Worm (Caenorhabditis elegans) whole organism, L4 larva: ENCODE results near the gene ucr-1.

ENCODE experiments used
- F26F4.8 ChIP-seq: fragments of 200-800 bp; sonication (Bioruptor generic); conservative IDR thresholded peaks from 2 replicates; pipeline ENCODE4 v1.3.6; 2022; ENCODE audit warnings: missing genetic modification characterization, missing compliant biosample characterization
- F44E2.7 ChIP-seq: fragments of 200-800 bp; sonication (Bioruptor generic); IDR thresholded peaks from 2 replicates; pipeline ENCODE4 v2.1.2; 2022; ENCODE audit warnings: missing genetic modification characterization, missing compliant biosample characterization
- R02D3.7 ChIP-seq: fragments of 150-350 bp; sonication (generic microtip); optimal IDR thresholded peaks from 3 replicates; lab custom pipeline; 2014; ENCODE audit warnings: missing biosample characterization, missing genetic modification characterization
- T20F7.1 ChIP-seq: fragments of 200-800 bp; sonication (Bioruptor generic); optimal IDR thresholded peaks from 2 replicates; lab custom pipeline; 2018; ENCODE audit warnings: mild to moderate bottlenecking, missing genetic modification characterization, missing compliant biosample characterization
- T26A8.4 ChIP-seq: fragments of 200-800 bp; sonication (Bioruptor generic); IDR thresholded peaks from 2 replicates; pipeline ENCODE4 v1.3.6; 2022; ENCODE audit warnings: missing genetic modification characterization, missing compliant biosample characterization
- Y48G9A.11 ChIP-seq: fragments of 200-800 bp; sonication (Bioruptor generic); IDR thresholded peaks from 2 replicates; pipeline ENCODE4 v1.3.6; 2022; ENCODE audit warnings: missing genetic modification reagents, missing genetic modification characterization, missing compliant biosample characterization
- Y5F2A.4 ChIP-seq: fragments of 200-800 bp; sonication (Bioruptor generic); optimal IDR thresholded peaks from 2 replicates; lab custom pipeline; 2018; ENCODE audit warnings: mild to moderate bottlenecking, missing genetic modification characterization, missing compliant biosample characterization
- Y75B8A.6 ChIP-seq: fragments of 200-800 bp; sonication (Bioruptor generic); IDR thresholded peaks from 2 replicates; pipeline ENCODE4 v1.3.6; 2022; ENCODE audit warnings: missing genetic modification reagents, missing genetic modification characterization, missing compliant biosample characterization
- ZK546.5 ChIP-seq, 2 experiments: sonication (generic microtip); optimal IDR thresholded peaks; 2 replicates each; lab custom pipeline; 2017; ENCODE audit warnings: missing biosample characterization in 2 of 2, missing genetic modification characterization in 2 of 2
- aha-1 ChIP-seq: fragments of 150-350 bp; peaks from one replicate; lab custom pipeline; 2014; ENCODE audit warnings: missing biosample characterization, missing genetic modification characterization
- ama-1 ChIP-seq: fragments of 150-350 bp; optimal IDR thresholded peaks from 2 replicates; lab custom pipeline; 2014; ENCODE audit warnings: inconsistent platforms, mixed read lengths
- arid-1 ChIP-seq: fragments of 200-800 bp; sonication (Bioruptor generic); conservative IDR thresholded peaks from 2 replicates; pipeline ENCODE4 v1.3.6; 2022; ENCODE audit warnings: missing genetic modification reagents, missing genetic modification characterization, missing compliant biosample characterization
- attf-4 ChIP-seq: sonication (generic microtip); optimal IDR thresholded peaks from 3 replicates; lab custom pipeline; 2017; ENCODE audit warnings: missing biosample characterization, missing genetic modification characterization
- ceh-28 ChIP-seq: fragments of 150-350 bp; optimal IDR thresholded peaks from 2 replicates; lab custom pipeline; 2014; ENCODE audit warnings: missing biosample characterization, missing genetic modification reagents, missing genetic modification characterization
- ceh-62 ChIP-seq: sonication (generic microtip); optimal IDR thresholded peaks from 2 replicates; lab custom pipeline; 2017; ENCODE audit warnings: missing biosample characterization, missing genetic modification characterization
- ceh-82 ChIP-seq: sonication (generic microtip); optimal IDR thresholded peaks from 2 replicates; lab custom pipeline; 2017; ENCODE audit warnings: missing biosample characterization, missing genetic modification characterization
- cey-2 ChIP-seq: sonication (generic microtip); optimal IDR thresholded peaks from 3 replicates; lab custom pipeline; 2017; ENCODE audit warnings: missing genetic modification characterization, mild to moderate bottlenecking, missing compliant biosample characterization, antibody characterized with exemption, borderline replicate concordance; ENCODE audit not compliant: insufficient read depth
- daf-16 ChIP-seq, 3 experiments: sonication (generic microtip); optimal IDR thresholded peaks; 2 replicates each; lab custom pipeline; 2016 to 2017; ENCODE audit warnings: missing genetic modification characterization in 3 of 3, missing genetic modification reagents in 3 of 3, mild to moderate bottlenecking in 2 of 3, missing compliant biosample characterization in 2 of 3, missing biosample characterization in 1 of 3, moderate library complexity in 1 of 3
- daf-8 ChIP-seq: fragments of 200-800 bp; sonication (Bioruptor generic); IDR thresholded peaks from 2 replicates; pipeline ENCODE4 v1.3.6; 2022; ENCODE audit warnings: missing genetic modification characterization, missing compliant biosample characterization
- duxl-1 ChIP-seq: sonication (generic microtip); optimal IDR thresholded peaks from 2 replicates; lab custom pipeline; 2016; ENCODE audit warnings: mild to moderate bottlenecking, missing genetic modification characterization, moderate library complexity, missing compliant biosample characterization; ENCODE audit not compliant: poor library complexity
- dve-1 ChIP-seq: sonication (generic microtip); optimal IDR thresholded peaks from 2 replicates; lab custom pipeline; 2017; ENCODE audit warnings: antibody characterized with exemption, mild to moderate bottlenecking, missing genetic modification characterization, missing compliant biosample characterization; ENCODE audit not compliant: insufficient read depth
- hlh-30 ChIP-seq: sonication (generic microtip); optimal IDR thresholded peaks from 2 replicates; lab custom pipeline; 2017; ENCODE audit warnings: antibody characterized with exemption, mild to moderate bottlenecking, missing genetic modification characterization, missing compliant biosample characterization; ENCODE audit not compliant: insufficient read depth
- lim-7 ChIP-seq: fragments of 200-800 bp; sonication (Bioruptor generic); IDR thresholded peaks from 2 replicates; pipeline ENCODE4 v1.3.6; 2022; ENCODE audit warnings: missing genetic modification characterization, missing compliant biosample characterization
- lin-1 ChIP-seq: fragments of 200-800 bp; sonication (Bioruptor generic); IDR thresholded peaks from 2 replicates; pipeline ENCODE4 v1.3.6; 2022; ENCODE audit warnings: missing genetic modification reagents, missing genetic modification characterization, missing compliant biosample characterization
- lin-29 ChIP-seq: fragments of 200-800 bp; sonication (Bioruptor generic); IDR thresholded peaks from 2 replicates; pipeline ENCODE4 v1.3.6; 2022; ENCODE audit warnings: missing genetic modification reagents, missing genetic modification characterization, missing compliant biosample characterization
- lin-38 ChIP-seq: fragments of 200-800 bp; sonication (Bioruptor generic); IDR thresholded peaks from 2 replicates; pipeline ENCODE4 v1.3.6; 2022; ENCODE audit warnings: missing genetic modification reagents, missing genetic modification characterization, missing compliant biosample characterization
- lin-39 ChIP-seq: fragments of 150-350 bp; optimal IDR thresholded peaks from 2 replicates; lab custom pipeline; 2014; ENCODE audit warnings: missing biosample characterization, missing genetic modification reagents, missing genetic modification characterization
- lsy-2 ChIP-seq, 2 experiments: fragments of 150-350 bp in 1 of 2; sonication (generic microtip) in 1 of 2; optimal IDR thresholded peaks; 2 replicates each; lab custom pipeline; 2014 to 2017; ENCODE audit warnings: missing biosample characterization in 2 of 2, missing genetic modification characterization in 2 of 2
- mdt-29 ChIP-seq: fragments of 200-800 bp; sonication (Bioruptor generic); IDR thresholded peaks from 2 replicates; pipeline ENCODE4 v1.3.6; 2022; ENCODE audit warnings: missing genetic modification reagents, missing genetic modification characterization, missing compliant biosample characterization
- mxl-2 ChIP-seq: fragments of 200-800 bp; sonication (Bioruptor generic); conservative IDR thresholded peaks from 2 replicates; pipeline ENCODE4 v1.3.6; 2022; ENCODE audit warnings: missing genetic modification reagents, missing genetic modification characterization, missing compliant biosample characterization
- nhr-10 ChIP-seq: fragments of 150-350 bp; optimal IDR thresholded peaks from 2 replicates; lab custom pipeline; 2014; ENCODE audit warnings: missing biosample characterization, missing genetic modification characterization
- nhr-11 ChIP-seq: fragments of 150-350 bp; optimal IDR thresholded peaks from 2 replicates; lab custom pipeline; 2014; ENCODE audit warnings: missing biosample characterization, missing genetic modification characterization
- nhr-28 ChIP-seq: fragments of 150-350 bp; optimal IDR thresholded peaks from 2 replicates; lab custom pipeline; 2014; ENCODE audit warnings: missing biosample characterization, missing genetic modification characterization
- nhr-42 ChIP-seq: fragments of 200-800 bp; sonication (Bioruptor generic); IDR thresholded peaks from 2 replicates; pipeline ENCODE4 v1.3.6; 2022; ENCODE audit warnings: missing genetic modification characterization, missing compliant biosample characterization
- nhr-6 ChIP-seq: fragments of 150-350 bp; optimal IDR thresholded peaks from 2 replicates; lab custom pipeline; 2014; ENCODE audit warnings: missing biosample characterization, missing genetic modification characterization
- nhr-77 ChIP-seq: fragments of 150-350 bp; optimal IDR thresholded peaks from 2 replicates; lab custom pipeline; 2014; ENCODE audit warnings: missing biosample characterization, missing genetic modification characterization
- php-3 ChIP-seq: fragments of 200-800 bp; sonication (Bioruptor generic); IDR thresholded peaks from 2 replicates; pipeline ENCODE4 v1.3.6; 2022; ENCODE audit warnings: missing genetic modification reagents, missing genetic modification characterization, missing compliant biosample characterization
- sdz-12 ChIP-seq: fragments of 200-800 bp; sonication (Bioruptor generic); optimal IDR thresholded peaks from 2 replicates; lab custom pipeline; 2018; ENCODE audit warnings: mild to moderate bottlenecking, missing genetic modification characterization, missing compliant biosample characterization
- set-16 ChIP-seq: fragments of 200-800 bp; sonication (Bioruptor generic); IDR thresholded peaks from 2 replicates; pipeline ENCODE4 v1.3.6; 2022; ENCODE audit warnings: missing genetic modification reagents, missing genetic modification characterization, missing compliant biosample characterization
- skn-1 ChIP-seq: fragments of 150-350 bp; optimal IDR thresholded peaks from 2 replicates; lab custom pipeline; 2014; ENCODE audit warnings: missing biosample characterization, missing genetic modification characterization
- snpc-1.2 ChIP-seq: fragments of 200-800 bp; sonication (Bioruptor generic); IDR thresholded peaks from 2 replicates; pipeline ENCODE4 v1.3.6; 2022; ENCODE audit warnings: missing genetic modification reagents, missing genetic modification characterization, missing compliant biosample characterization
- snpc-4 ChIP-seq: fragments of 150-350 bp; optimal IDR thresholded peaks from 2 replicates; lab custom pipeline; 2014; ENCODE audit warnings: missing biosample characterization, missing genetic modification characterization
- tra-1 ChIP-seq: fragments of 200-800 bp; sonication (Bioruptor generic); IDR thresholded peaks from 2 replicates; pipeline ENCODE4 v1.3.6; 2022; ENCODE audit warnings: missing genetic modification reagents, missing genetic modification characterization, missing compliant biosample characterization
- unc-62 ChIP-seq, 3 experiments: fragments of 150-350 bp in 1 of 3; sonication (generic microtip); optimal IDR thresholded peaks in 2 of 3; peaks in 1 of 3; 1 replicate in 1 of 3; 2 replicates in 2 of 3; lab custom pipeline; 2014 to 2017; ENCODE audit warnings: missing biosample characterization in 3 of 3, missing genetic modification characterization in 3 of 3, missing genetic modification reagents in 3 of 3, missing genotype in 1 of 3
- vab-7 ChIP-seq: fragments of 200-800 bp; sonication (Bioruptor generic); IDR thresholded peaks from 2 replicates; pipeline ENCODE4 v1.3.6; 2022; ENCODE audit warnings: missing genetic modification reagents, missing genetic modification characterization, missing compliant biosample characterization
- zfp-2 ChIP-seq: sonication (generic microtip); optimal IDR thresholded peaks from 2 replicates; lab custom pipeline; 2016; ENCODE audit warnings: mild to moderate bottlenecking, missing genetic modification characterization, missing compliant biosample characterization
- zfp-3 ChIP-seq: fragments of 200-800 bp; sonication (Bioruptor generic); conservative IDR thresholded peaks from 2 replicates; pipeline ENCODE4 v1.3.6; 2022; ENCODE audit warnings: missing genetic modification reagents, missing genetic modification characterization, missing compliant biosample characterization
- ztf-7 ChIP-seq: fragments of 150-350 bp; optimal IDR thresholded peaks from 2 replicates; lab custom pipeline; 2014; ENCODE audit warnings: missing biosample characterization, missing genetic modification characterization

The ucr-1 gene

DNA sequence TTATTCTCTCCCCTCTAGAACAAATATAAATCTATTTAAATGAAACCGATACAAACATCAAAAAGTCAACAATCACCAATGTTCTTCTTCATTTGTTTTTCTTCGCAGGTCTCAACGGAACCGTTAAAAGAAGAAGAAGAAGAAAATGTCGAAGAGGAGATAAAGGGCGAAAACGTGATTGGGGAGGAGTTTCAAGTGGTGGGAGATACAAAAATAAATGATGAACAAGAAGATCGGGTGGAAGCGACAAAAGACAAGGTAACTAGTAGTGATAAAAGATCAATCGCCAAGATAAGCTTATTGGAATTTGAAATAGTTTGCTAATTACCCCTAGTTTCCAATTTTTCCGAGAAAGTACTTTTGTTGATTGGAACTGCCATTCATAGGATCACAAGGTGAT, 41.7 kb upstream of the ucr-1 start (continued):
- TF ChIP-seq lin-29 (GFP tag; lab: Robert Waterston, UW), result peak; percentile 9; the same call in 1 of the 2 replicates
- no peak for TF ChIP-seq nhr-10
- TF ChIP-seq daf-16 (GFP tag; optimal IDR thresholded peaks at IDR 0.05; lab: Kevin White, UChicago), result no peak
- TF ChIP-seq daf-16 (tag; optimal IDR thresholded peaks at IDR 0.05; lab: Kevin White, UChicago), result no peak
- TF ChIP-seq ztf-7 (tag; lab: Kevin White, UChicago), result no peak
- TF ChIP-seq aha-1, result peak; percentile 42
- no peak for TF ChIP-seq lin-1
- no peak for TF ChIP-seq zfp-3 (GFP tag; lab: Robert Waterston, UW)
- TF ChIP-seq F26F4.8 (GFP tag; lab: Robert Waterston, UW), result no peak
- TF ChIP-seq unc-62 (GFP tag; optimal IDR thresholded peaks at IDR 0.05 in 1 of 2; lab: Kevin White, UChicago), result peak in 1 of 2 experiments; percentile 61
- TF ChIP-seq unc-62 (tag; optimal IDR thresholded peaks at IDR 0.05; lab: Kevin White, UChicago), result no peak
- TF ChIP-seq ceh-82 (tag; lab: Kevin White, UChicago), result no peak
- peak; percentile 18 for TF ChIP-seq hlh-30
- TF ChIP-seq snpc-4 (tag; lab: Kevin White, UChicago), result no peak
- no peak for TF ChIP-seq tra-1
- no peak for TF ChIP-seq R02D3.7 (tag; lab: Kevin White, UChicago)
- TF ChIP-seq cey-2 (tag; lab: Kevin White, UChicago), result peak; percentile 6
- TF ChIP-seq ZK546.5 (tag; optimal IDR thresholded peaks at IDR 0.05; lab: Kevin White, UChicago), result no peak
- TF ChIP-seq lin-39 (tag; lab: Kevin White, UChicago), result no peak
- TF ChIP-seq mxl-2 (GFP tag; lab: Robert Waterston, UW), result no peak
- no peak for TF ChIP-seq nhr-6 (tag; lab: Kevin White, UChicago)
- TF ChIP-seq set-16 (GFP tag; lab: Robert Waterston, UW), result no peak
- TF ChIP-seq nhr-42, result no peak
- no peak for TF ChIP-seq attf-4 (tag; lab: Kevin White, UChicago)
- TF ChIP-seq, all 104 proteins: peak for 9

DNA sequence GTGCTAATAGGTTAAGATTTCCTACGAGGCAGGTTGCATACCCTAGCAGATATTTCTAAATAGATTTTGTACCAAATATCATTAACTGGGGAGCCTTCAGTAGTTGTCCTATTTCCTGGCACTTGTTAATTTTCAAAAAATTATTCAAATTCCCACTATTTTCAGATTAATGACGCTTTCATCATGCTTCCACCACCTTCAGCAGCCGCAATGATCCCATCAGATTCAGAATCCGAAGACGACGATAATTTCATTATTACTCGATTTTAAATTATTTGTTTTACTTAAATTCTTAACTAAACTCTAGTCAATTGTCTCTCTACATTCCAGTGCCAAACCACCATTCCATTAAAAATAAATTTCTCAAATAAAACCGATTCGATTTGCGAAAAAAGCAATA, 41.1 kb upstream of the ucr-1 start:
- TF ChIP-seq T26A8.4 (peak; percentile 47; the same call in 1 of the 2 replicates), vab-7 (GFP tag; lab: Robert Waterston, UW) (0 out of 2 replicates have a peak, but pooled peaks have one; percentile 6), Y48G9A.11 (GFP tag; lab: Robert Waterston, UW) (no peak), Y75B8A.6 (GFP tag; lab: Robert Waterston, UW) (no peak), ceh-62 (tag; lab: Kevin White, UChicago) (no peak), F44E2.7 (GFP tag; lab: Robert Waterston, UW) (no peak), nhr-77 (tag; lab: Kevin White, UChicago) (peak; percentile 35), mdt-29 (GFP tag; lab: Robert Waterston, UW) (peak; percentile 43; the same call in 1 of the 2 replicates), lin-38 (GFP tag; lab: Robert Waterston, UW) (no peak; the same call in 1 of the 2 replicates), dve-1 (tag; lab: Kevin White, UChicago) (peak; percentile 62), duxl-1 (tag; lab: Kevin White, UChicago) (no peak), ama-1 (lab: Kevin White, UChicago) (peak; percentile 60), snpc-4 (tag; lab: Kevin White, UChicago) (no peak), sdz-12 (GFP tag; lab: Kevin White, UChicago) (peak; percentile 74), zfp-3 (GFP tag; lab: Robert Waterston, UW) (peak; percentile 90), tra-1 (0 out of 2 replicates have a peak, but pooled peaks have one; percentile 20), ceh-28 (tag; lab: Kevin White, UChicago) (no peak), nhr-11 (tag; lab: Kevin White, UChicago) (no peak), arid-1 (GFP tag; lab: Robert Waterston, UW) (no peak), daf-16 (GFP tag; optimal IDR thresholded peaks at IDR 0.05; lab: Kevin White, UChicago) (no peak), daf-16 (tag; optimal IDR thresholded peaks at IDR 0.05; lab: Kevin White, UChicago) (peak; percentile 46), daf-8 (GFP tag; lab: Robert Waterston, UW) (no peak), Y5F2A.4 (GFP tag; lab: Kevin White, UChicago) (no peak), F26F4.8 (GFP tag; lab: Robert Waterston, UW) (no peak), lim-7 (GFP tag; lab: Robert Waterston, UW) (no peak), lsy-2 (tag; optimal IDR thresholded peaks at IDR 0.05; lab: Kevin White, UChicago) (peak in 1 of 2 experiments; percentile 7), T20F7.1 (GFP tag; lab: Kevin White, UChicago) (peak; percentile 12), nhr-42 (no peak), ZK546.5 (tag; optimal IDR thresholded peaks at IDR 0.05; lab: Kevin White, UChicago) (no peak), php-3 (0 out of 2 replicates have a peak, but pooled peaks have one; percentile 38), skn-1 (tag; lab: Kevin White, UChicago) (no peak), nhr-28 (no peak), zfp-2 (no peak), snpc-1.2 (GFP tag; lab: Robert Waterston, UW) (0 out of 2 replicates have a peak, but pooled peaks have one; percentile 28)
